Fruit fly (Drosophila melanogaster) whole organism, embryonic: ENCODE measurements around the gene QIL1.
A peak's percentile ranks its signal among the peaks of the same experiment; 100 is the strongest.

Source experiments
- Bteb2 ChIP-seq: fragments of 200-800 bp; sonication (Bioruptor generic); optimal IDR thresholded peaks from 2 replicates; lab custom pipeline; 2016; ENCODE audit warnings: missing biosample characterization, missing genetic modification characterization
- CG13296 ChIP-seq: fragments of 200-800 bp; sonication (Bioruptor generic); optimal IDR thresholded peaks from 3 replicates; lab custom pipeline; 2018; ENCODE audit warnings: missing biosample characterization, mild to moderate bottlenecking, missing genetic modification characterization
- CG15696 ChIP-seq: fragments of 200-800 bp; sonication (Bioruptor generic); optimal IDR thresholded peaks from 2 replicates; lab custom pipeline; 2019; ENCODE audit warnings: missing biosample characterization, mild to moderate bottlenecking, missing genetic modification characterization, moderate library complexity
- CG1603 ChIP-seq: fragments of 200-800 bp; sonication (Bioruptor generic); optimal IDR thresholded peaks from 2 replicates; lab custom pipeline; 2019; ENCODE audit warnings: missing biosample characterization, mild to moderate bottlenecking, missing genetic modification characterization, moderate library complexity
- CG16863 ChIP-seq: fragments of 200-800 bp; sonication (Bioruptor generic); optimal IDR thresholded peaks from 3 replicates; lab custom pipeline; 2016; ENCODE audit warnings: missing biosample characterization, missing genetic modification characterization
- CG17361 ChIP-seq: fragments of 200-800 bp; sonication (Bioruptor generic); IDR thresholded peaks from 3 replicates; pipeline ENCODE4 v1.3.6; 2022; ENCODE audit warnings: missing biosample characterization, missing genetic modification characterization
- CG18476 ChIP-seq: fragments of 200-800 bp; sonication (Bioruptor generic); optimal IDR thresholded peaks from 2 replicates; lab custom pipeline; 2016; ENCODE audit warnings: missing biosample characterization, mild to moderate bottlenecking, missing genetic modification characterization
- CG18599 ChIP-seq: fragments of 200-800 bp; sonication (Bioruptor generic); optimal IDR thresholded peaks from 3 replicates; lab custom pipeline; 2017; ENCODE audit warnings: missing biosample characterization, missing genetic modification characterization, mild to moderate bottlenecking, moderate library complexity, missing genetic modification reagents
- CG2678 ChIP-seq: fragments of 200-800 bp; sonication (Bioruptor generic); optimal IDR thresholded peaks from 3 replicates; lab custom pipeline; 2019; ENCODE audit warnings: missing biosample characterization, mild to moderate bottlenecking, missing genetic modification characterization, moderate library complexity
- CG2875 ChIP-seq: fragments of 200-800 bp; sonication (Bioruptor generic); optimal IDR thresholded peaks from 2 replicates; lab custom pipeline; 2017; ENCODE audit warnings: missing biosample characterization, mild to moderate bottlenecking, missing genetic modification characterization, missing genetic modification reagents
- CG4328 ChIP-seq: fragments of 200-800 bp; sonication (Bioruptor generic); optimal IDR thresholded peaks from 3 replicates; lab custom pipeline; 2017; ENCODE audit warnings: missing biosample characterization, missing genetic modification reagents, missing genetic modification characterization
- CG4424 ChIP-seq: fragments of 200-800 bp; sonication (Bioruptor generic); optimal IDR thresholded peaks from 3 replicates; lab custom pipeline; 2016; ENCODE audit warnings: missing biosample characterization, missing genetic modification characterization
- CG4617 ChIP-seq: fragments of 200-800 bp; sonication (Bioruptor generic); optimal IDR thresholded peaks from 3 replicates; lab custom pipeline; 2016; ENCODE audit warnings: missing biosample characterization, missing genetic modification characterization, borderline replicate concordance
- CG5180 ChIP-seq: fragments of 200-800 bp; sonication (Bioruptor generic); optimal IDR thresholded peaks from 3 replicates; lab custom pipeline; 2017; ENCODE audit warnings: missing biosample characterization, missing genetic modification characterization, mild to moderate bottlenecking, moderate library complexity, missing genetic modification reagents
- Dbx ChIP-seq: fragments of 200-800 bp; sonication (Bioruptor generic); IDR thresholded peaks from 3 replicates; pipeline ENCODE4 v1.3.6; 2022; ENCODE audit warnings: missing biosample characterization, missing genetic modification characterization
- Dll ChIP-seq: fragments of 200-800 bp; sonication (Bioruptor generic); IDR thresholded peaks from 4 replicates; pipeline ENCODE4 v1.3.6; 2022; ENCODE audit warnings: missing biosample characterization, missing genetic modification characterization; ENCODE audit not compliant: partially characterized antibody
- E2f2 ChIP-seq: fragments of 200-800 bp; sonication (Bioruptor generic); IDR thresholded peaks from 2 replicates; pipeline ENCODE4 v1.3.6; 2022; ENCODE audit warnings: missing biosample characterization, missing genetic modification characterization
- Fer2 ChIP-seq: fragments of 200-800 bp; sonication (Bioruptor generic); optimal IDR thresholded peaks from 2 replicates; lab custom pipeline; 2018; ENCODE audit warnings: missing biosample characterization, mild to moderate bottlenecking, missing genetic modification characterization, moderate library complexity
- Hr39 ChIP-seq: fragments of >200 bp; optimal IDR thresholded peaks from 2 replicates; lab custom pipeline; 2017
- Hr51 ChIP-seq, 2 experiments: fragments of 200-800 bp; sonication (Bioruptor generic); optimal IDR thresholded peaks; 2 replicates in 1 of 2; 3 replicates in 1 of 2; lab custom pipeline; 2016 to 2018; ENCODE audit warnings: missing biosample characterization in 2 of 2, missing genetic modification characterization in 2 of 2, mild to moderate bottlenecking in 1 of 2, moderate library complexity in 1 of 2
- Oaz ChIP-seq: fragments of 200-800 bp; sonication (Bioruptor generic); IDR thresholded peaks from 2 replicates; pipeline ENCODE4 v1.3.6; 2022; ENCODE audit warnings: missing biosample characterization, missing genetic modification characterization
- Rx ChIP-seq: fragments of 200-800 bp; sonication (Bioruptor generic); IDR thresholded peaks from 2 replicates; pipeline ENCODE4 v1.3.6; 2022; ENCODE audit warnings: missing biosample characterization, missing genetic modification characterization
- Scr ChIP-seq: fragments of 200-800 bp; sonication (Bioruptor generic); IDR thresholded peaks from 2 replicates; pipeline ENCODE4 v1.3.6; 2022; ENCODE audit warnings: missing biosample characterization, missing genetic modification characterization; ENCODE audit not compliant: partially characterized antibody
- Tbp ChIP-seq: fragments of >200 bp; optimal IDR thresholded peaks from 2 replicates; lab custom pipeline; 2018; ENCODE audit warnings: missing biosample characterization, missing genetic modification characterization
- Xrp1 ChIP-seq: fragments of 200-800 bp; sonication (Bioruptor generic); IDR thresholded peaks from 2 replicates; pipeline ENCODE4 v1.3.6; 2022; ENCODE audit warnings: missing biosample characterization, missing genetic modification characterization
- caup ChIP-seq: fragments of 200-800 bp; sonication (Bioruptor generic); optimal IDR thresholded peaks from 3 replicates; lab custom pipeline; 2017; ENCODE audit warnings: missing biosample characterization, mild to moderate bottlenecking, missing genetic modification characterization, moderate library complexity; ENCODE audit not compliant: severe bottlenecking
- disco-r ChIP-seq: fragments of 200-800 bp; sonication (Bioruptor generic); optimal IDR thresholded peaks from 2 replicates; lab custom pipeline; 2016; ENCODE audit warnings: missing biosample characterization, missing genetic modification characterization
- dysf ChIP-seq: fragments of 200-800 bp; sonication (Bioruptor generic); IDR thresholded peaks from 3 replicates; pipeline ENCODE4 v1.3.6; 2022; ENCODE audit warnings: missing biosample characterization, missing genetic modification characterization
- fd96Cb ChIP-seq: fragments of 200-800 bp; sonication (Bioruptor generic); optimal IDR thresholded peaks from 2 replicates; lab custom pipeline; 2018; ENCODE audit warnings: missing biosample characterization, mild to moderate bottlenecking, missing genetic modification characterization, moderate library complexity
- fu2 ChIP-seq: fragments of 200-800 bp; sonication (Bioruptor generic); optimal IDR thresholded peaks from 2 replicates; lab custom pipeline; 2016; ENCODE audit warnings: missing biosample characterization, missing genetic modification characterization
- grau ChIP-seq: fragments of 200-800 bp; optimal IDR thresholded peaks from 3 replicates; lab custom pipeline; 2019; ENCODE audit warnings: missing biosample characterization, mild to moderate bottlenecking, missing genetic modification characterization, moderate library complexity
- gsb-n ChIP-seq: fragments of 200-800 bp; sonication (Bioruptor generic); optimal IDR thresholded peaks from 3 replicates; lab custom pipeline; 2018; ENCODE audit warnings: missing biosample characterization, mild to moderate bottlenecking, missing genetic modification characterization
- jumu ChIP-seq: fragments of 200-800 bp; sonication (Bioruptor generic); optimal IDR thresholded peaks from 3 replicates; lab custom pipeline; 2016; ENCODE audit warnings: missing biosample characterization, missing genetic modification characterization
- kah ChIP-seq: fragments of 200-800 bp; sonication (Bioruptor generic); optimal IDR thresholded peaks from 2 replicates; lab custom pipeline; 2018; ENCODE audit warnings: missing biosample characterization, mild to moderate bottlenecking, missing genetic modification characterization
- oc ChIP-seq: fragments of 200-800 bp; sonication (Bioruptor generic); optimal IDR thresholded peaks from 2 replicates; lab custom pipeline; 2018; ENCODE audit warnings: missing biosample characterization, mild to moderate bottlenecking, missing genetic modification characterization, moderate library complexity
- pb ChIP-seq: fragments of 200-800 bp; sonication (Bioruptor generic); optimal IDR thresholded peaks from 3 replicates; lab custom pipeline; 2016; ENCODE audit warnings: missing biosample characterization, missing genetic modification characterization
- peb ChIP-seq: fragments of 200-800 bp; sonication (Bioruptor generic); IDR thresholded peaks from 2 replicates; pipeline ENCODE4 v1.3.6; 2022; ENCODE audit warnings: missing biosample characterization, missing genetic modification characterization
- prd ChIP-seq, 3 experiments: fragments of >200 bp in 2 of 3; fragments of 200-800 bp in 1 of 3; sonication (Bioruptor generic) in 1 of 3; optimal IDR thresholded peaks in 2 of 3; IDR thresholded peaks in 1 of 3; 2 replicates in 2 of 3; 3 replicates in 1 of 3; pipeline versions ENCODE4 v1.3.6 to Lab custom; 2017 to 2022; ENCODE audit warnings: missing biosample characterization in 1 of 3, missing genetic modification characterization in 1 of 3
- sim ChIP-seq: fragments of 200-800 bp; sonication (Bioruptor generic); IDR thresholded peaks from 2 replicates; pipeline ENCODE4 v1.3.6; 2022; ENCODE audit warnings: missing biosample characterization, missing genetic modification characterization
- sug ChIP-seq: fragments of 200-800 bp; optimal IDR thresholded peaks from 2 replicates; lab custom pipeline; 2019; ENCODE audit warnings: missing biosample characterization, mild to moderate bottlenecking, missing genetic modification characterization, moderate library complexity
- tgo ChIP-seq: fragments of 200-800 bp; sonication (Bioruptor generic); IDR thresholded peaks from 3 replicates; pipeline ENCODE4 v1.3.6; 2022; ENCODE audit warnings: missing biosample characterization, missing genetic modification characterization
- toy ChIP-seq: fragments of 200-800 bp; sonication (Bioruptor generic); IDR thresholded peaks from 2 replicates; pipeline ENCODE4 v1.3.6; 2022; ENCODE audit warnings: missing biosample characterization, missing genetic modification characterization
- vnd ChIP-seq: fragments of 200-800 bp; sonication (Bioruptor generic); IDR thresholded peaks from 3 replicates; pipeline ENCODE4 v1.3.6; 2022; ENCODE audit warnings: missing biosample characterization, missing genetic modification characterization; ENCODE audit not compliant: partially characterized antibody
- vvl ChIP-seq: fragments of 200-800 bp; sonication (Bioruptor generic); IDR thresholded peaks from 2 replicates; pipeline ENCODE4 v1.3.6; 2022; ENCODE audit warnings: missing biosample characterization, missing genetic modification characterization
- zen ChIP-seq: fragments of 200-800 bp; sonication (Bioruptor generic); optimal IDR thresholded peaks from 3 replicates; lab custom pipeline; 2018; ENCODE audit warnings: missing biosample characterization, mild to moderate bottlenecking, missing genetic modification characterization, moderate library complexity
- zen2 ChIP-seq: fragments of 200-800 bp; sonication (Bioruptor generic); IDR thresholded peaks from 3 replicates; pipeline ENCODE4 v1.3.6; 2022; ENCODE audit warnings: missing biosample characterization, missing genetic modification characterization; ENCODE audit not compliant: partially characterized antibody

The QIL1 gene

DNA sequence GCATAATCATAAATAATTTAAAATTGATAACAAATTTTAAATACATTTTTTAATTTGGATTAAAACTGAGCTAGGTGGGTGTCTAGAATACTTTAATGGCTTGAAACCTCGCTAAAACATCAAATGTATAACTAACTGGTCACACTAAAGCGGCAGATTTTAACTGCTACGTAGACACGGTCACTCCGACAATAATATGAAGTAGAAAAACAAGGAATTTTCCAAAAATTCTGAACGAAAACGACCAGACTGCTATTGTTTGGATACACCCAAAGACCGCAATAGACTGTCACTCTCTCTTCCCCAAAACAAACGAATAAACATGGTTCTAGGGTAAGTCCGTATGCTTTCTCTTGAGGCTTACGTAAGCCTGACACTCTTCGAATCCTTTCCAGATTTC is at the start of gene QIL1 (continued):
- TF ChIP-seq Scr (GFP tag; lab: Robert Waterston, UW): peak; percentile 10; the same call in 1 of the 2 replicates

DNA sequence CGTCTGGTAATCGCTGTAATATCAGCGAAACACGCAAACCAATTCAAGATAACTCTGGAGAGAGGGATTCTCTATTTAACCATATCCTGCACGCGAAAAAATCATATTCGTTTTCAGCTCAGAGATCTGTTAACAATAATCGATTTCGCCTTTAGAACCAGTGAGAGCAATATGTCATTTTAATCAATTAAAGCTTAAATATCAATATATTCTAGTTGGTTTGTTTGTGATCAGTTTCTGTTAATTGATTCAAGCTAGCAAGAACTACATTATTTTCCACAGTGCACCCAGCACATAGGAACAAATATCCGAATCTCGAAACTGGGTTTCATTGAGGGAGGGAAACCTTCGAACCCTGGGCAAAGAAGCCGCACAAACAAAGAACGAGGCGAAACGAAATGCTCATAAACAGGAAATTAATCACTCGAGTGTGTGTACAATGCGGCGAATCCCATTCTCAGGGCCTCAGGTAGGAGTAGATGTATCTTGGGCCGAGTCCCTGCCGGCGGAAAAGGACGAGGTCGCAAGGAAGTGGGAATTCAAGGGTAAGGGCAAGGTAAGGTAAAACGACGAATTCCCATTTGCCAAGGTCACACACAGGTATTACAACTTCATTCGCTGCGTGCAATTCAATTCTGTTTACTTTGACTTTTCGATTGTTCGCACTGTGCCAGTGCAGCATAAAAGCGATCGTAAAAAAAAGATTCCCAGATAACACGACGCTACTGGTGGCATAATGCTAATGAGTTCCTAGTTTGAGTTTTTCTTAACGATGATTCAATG is 49.6 kb upstream of the QIL1 start:
- TF ChIP-seq CG5180 (GFP tag; lab: Kevin White, UChicago) (no peak), CG16863 (GFP tag; lab: Kevin White, UChicago) (peak; percentile 2), CG18599 (GFP tag; lab: Kevin White, UChicago) (peak; percentile 12), Tbp (GFP tag; lab: Kevin White, UChicago) (no peak), Fer2 (tag; lab: Kevin White, UChicago) (no peak), vnd (no peak), Rx (GFP tag; lab: Robert Waterston, UW) (no peak), Bteb2 (GFP tag; lab: Kevin White, UChicago) (no peak), fd96Cb (tag; lab: Kevin White, UChicago) (peak; percentile 57), toy (no peak), CG4328 (GFP tag; lab: Kevin White, UChicago) (no peak), Dll (GFP tag; lab: Robert Waterston, UW) (no peak), grau (tag; lab: Kevin White, UChicago) (peak; percentile 58), CG15696 (tag; lab: Kevin White, UChicago) (peak; percentile 90), dysf (GFP tag; lab: Robert Waterston, UW) (0 out of 3 replicates have a peak, but pooled peaks have one; percentile 17), Dbx (GFP tag; lab: Robert Waterston, UW) (0 out of 3 replicates have a peak, but pooled peaks have one; percentile 10), CG4424 (peak; percentile 65), sug (no peak), prd (optimal IDR thresholded peaks at IDR 0.05; lab: Kevin White, UChicago) (no peak), prd (GFP tag; IDR thresholded peaks at IDR 0.05; lab: Robert Waterston, UW) (peak; percentile 85), gsb-n (peak; percentile 56), Xrp1 (peak; percentile 76), tgo (no peak), Scr (GFP tag; lab: Robert Waterston, UW) (no peak), CG17361 (GFP tag; lab: Robert Waterston, UW) (peak; percentile 57; the same call in 1 of the 3 replicates), fu2 (GFP tag; lab: Kevin White, UChicago) (no peak), zen (tag; lab: Kevin White, UChicago) (peak; percentile 96), vvl (GFP tag; lab: Robert Waterston, UW) (no peak), CG2875 (no peak), sim (no peak), oc (tag; lab: Kevin White, UChicago) (no peak), Hr39 (lab: Kevin White, UChicago) (no peak), zen2 (no peak), caup (no peak), CG4617 (GFP tag; lab: Kevin White, UChicago) (no peak), kah (no peak), pb (GFP tag; lab: Kevin White, UChicago) (no peak), Hr51 (GFP tag; optimal IDR thresholded peaks at IDR 0.05; lab: Kevin White, UChicago) (peak in 1 of 2 experiments; percentile 43), Oaz (no peak), CG2678 (tag; lab: Kevin White, UChicago) (peak; percentile 34), CG1603 (peak; percentile 78), CG18476 (GFP tag; lab: Kevin White, UChicago) (peak; percentile 26), E2f2 (no peak), jumu (peak; percentile 28), CG13296 (no peak), disco-r (GFP tag; lab: Kevin White, UChicago) (no peak), peb (GFP tag; lab: Robert Waterston, UW) (no peak)
